Worm (Caenorhabditis elegans) whole organism, late embryonic: ENCODE results near the gene tmem-132.

Source experiments
- F13H6.1 ChIP-seq: sonication (generic microtip); optimal IDR thresholded peaks from 2 replicates; lab custom pipeline; 2016; ENCODE audit warnings: missing genetic modification characterization, missing compliant biosample characterization
- K09A11.1 ChIP-seq: sonication (generic microtip); optimal IDR thresholded peaks from 2 replicates; lab custom pipeline; 2017; ENCODE audit warnings: antibody characterized with exemption, mild to moderate bottlenecking, missing genetic modification characterization, missing compliant biosample characterization; ENCODE audit not compliant: insufficient read depth
- ahr-1 ChIP-seq: sonication (generic microtip); optimal IDR thresholded peaks from 2 replicates; lab custom pipeline; 2016; ENCODE audit warnings: missing genetic modification characterization, missing compliant biosample characterization
- ama-1 ChIP-seq: fragments of 150-350 bp; optimal IDR thresholded peaks from 2 replicates; lab custom pipeline; 2014
- ceh-18 ChIP-seq: sonication (generic microtip); optimal IDR thresholded peaks from 2 replicates; lab custom pipeline; 2016; ENCODE audit warnings: missing genetic modification characterization, missing compliant biosample characterization
- ceh-19 ChIP-seq: fragments of 200-800 bp; sonication (Bioruptor generic); optimal IDR thresholded peaks from 2 replicates; lab custom pipeline; 2018; ENCODE audit warnings: mild to moderate bottlenecking, missing genetic modification characterization, missing compliant biosample characterization
- ceh-2 ChIP-seq: sonication (generic microtip); optimal IDR thresholded peaks from 2 replicates; lab custom pipeline; 2016; ENCODE audit warnings: missing genotype, missing genetic modification characterization, missing compliant biosample characterization
- ceh-22 ChIP-seq: sonication (generic microtip); optimal IDR thresholded peaks from 2 replicates; lab custom pipeline; 2017; ENCODE audit warnings: missing biosample characterization, missing genetic modification characterization
- ceh-30 ChIP-seq: fragments of 150-350 bp; optimal IDR thresholded peaks from 2 replicates; lab custom pipeline; 2014; ENCODE audit warnings: missing biosample characterization, missing genetic modification characterization
- ceh-34 ChIP-seq: sonication (generic microtip); optimal IDR thresholded peaks from 2 replicates; lab custom pipeline; 2016; ENCODE audit warnings: mild to moderate bottlenecking, missing genetic modification characterization, missing compliant biosample characterization
- ceh-9 ChIP-seq: sonication (generic microtip); optimal IDR thresholded peaks from 2 replicates; lab custom pipeline; 2016; ENCODE audit warnings: mild to moderate bottlenecking, missing genetic modification characterization, inconsistent platforms, missing compliant biosample characterization
- dve-1 ChIP-seq: sonication (generic microtip); optimal IDR thresholded peaks from 2 replicates; lab custom pipeline; 2017; ENCODE audit warnings: antibody characterized with exemption, mild to moderate bottlenecking, missing genetic modification characterization, missing compliant biosample characterization
- elt-2 ChIP-seq: sonication (generic microtip); optimal IDR thresholded peaks from 2 replicates; lab custom pipeline; 2016; ENCODE audit warnings: missing genetic modification reagents, missing genetic modification characterization, missing compliant biosample characterization
- fax-1 ChIP-seq: sonication (generic microtip); optimal IDR thresholded peaks from 2 replicates; lab custom pipeline; 2016; ENCODE audit warnings: missing genotype, missing genetic modification characterization, missing compliant biosample characterization
- fkh-10 ChIP-seq: fragments of 150-350 bp; optimal IDR thresholded peaks from 2 replicates; lab custom pipeline; 2014; ENCODE audit warnings: missing biosample characterization, missing genetic modification reagents, missing genetic modification characterization
- hlh-13 ChIP-seq: fragments of 200-800 bp; sonication (Bioruptor generic); optimal IDR thresholded peaks from 2 replicates; lab custom pipeline; 2018; ENCODE audit warnings: mild to moderate bottlenecking, missing genetic modification characterization, missing compliant biosample characterization
- hlh-15 ChIP-seq: sonication (generic microtip); optimal IDR thresholded peaks from 2 replicates; lab custom pipeline; 2016; ENCODE audit warnings: missing genetic modification characterization, missing compliant biosample characterization
- hlh-30 ChIP-seq: sonication (generic microtip); optimal IDR thresholded peaks from 2 replicates; lab custom pipeline; 2017; ENCODE audit warnings: antibody characterized with exemption, missing genetic modification characterization, missing compliant biosample characterization; ENCODE audit not compliant: insufficient read depth
- hlh-6 ChIP-seq: sonication (generic microtip); optimal IDR thresholded peaks from 2 replicates; lab custom pipeline; 2016; ENCODE audit warnings: missing genotype, missing genetic modification characterization, missing compliant biosample characterization
- lin-11 ChIP-seq: fragments of 200-800 bp; sonication (Bioruptor generic); optimal IDR thresholded peaks from 2 replicates; lab custom pipeline; 2018; ENCODE audit warnings: mild to moderate bottlenecking, missing genetic modification characterization, missing compliant biosample characterization
- madf-2 ChIP-seq: sonication (generic microtip); optimal IDR thresholded peaks from 2 replicates; lab custom pipeline; 2017; ENCODE audit warnings: missing genetic modification characterization, missing compliant biosample characterization
- mec-3 ChIP-seq: sonication (generic microtip); optimal IDR thresholded peaks from 2 replicates; lab custom pipeline; 2016; ENCODE audit warnings: borderline replicate concordance, missing genetic modification characterization, missing compliant biosample characterization
- nfya-1 ChIP-seq: sonication (generic microtip); optimal IDR thresholded peaks from 2 replicates; lab custom pipeline; 2017; ENCODE audit warnings: missing genetic modification characterization, mild to moderate bottlenecking, missing compliant biosample characterization, antibody characterized with exemption, moderate library complexity
- nhr-11 ChIP-seq: fragments of 150-350 bp; optimal IDR thresholded peaks from 2 replicates; lab custom pipeline; 2014; ENCODE audit warnings: missing biosample characterization, missing genetic modification characterization
- npax-4 ChIP-seq: sonication (generic microtip); optimal IDR thresholded peaks from 2 replicates; lab custom pipeline; 2016; ENCODE audit warnings: missing genetic modification characterization, missing compliant biosample characterization
- pag-3 ChIP-seq: sonication (generic microtip); optimal IDR thresholded peaks from 2 replicates; lab custom pipeline; 2016; ENCODE audit warnings: missing compliant biosample characterization, missing genetic modification characterization, borderline replicate concordance
- pat-9 ChIP-seq: fragments of 200-800 bp; sonication (Bioruptor generic); optimal IDR thresholded peaks from 2 replicates; lab custom pipeline; 2018; ENCODE audit warnings: mild to moderate bottlenecking, missing genetic modification characterization, moderate library complexity, missing compliant biosample characterization
- pax-1 ChIP-seq: fragments of 150-350 bp; optimal IDR thresholded peaks from 2 replicates; lab custom pipeline; 2014; ENCODE audit warnings: missing biosample characterization, missing genetic modification characterization
- pha-2 ChIP-seq: sonication (generic microtip); optimal IDR thresholded peaks from 2 replicates; lab custom pipeline; 2017; ENCODE audit warnings: mild to moderate bottlenecking, missing genetic modification characterization, missing compliant biosample characterization
- pros-1 ChIP-seq: fragments of 150-350 bp; optimal IDR thresholded peaks from 2 replicates; lab custom pipeline; 2014; ENCODE audit warnings: missing biosample characterization, missing genetic modification reagents, missing genetic modification characterization
- rnt-1 ChIP-seq: sonication (generic microtip); optimal IDR thresholded peaks from 2 replicates; lab custom pipeline; 2016; ENCODE audit warnings: missing genetic modification characterization, missing compliant biosample characterization
- sox-2 ChIP-seq: fragments of 200-800 bp; sonication (Bioruptor generic); IDR thresholded peaks from 2 replicates; pipeline ENCODE4 v1.3.6; 2022; ENCODE audit warnings: missing genetic modification reagents, missing genetic modification characterization, missing compliant biosample characterization
- sox-4 ChIP-seq: sonication (generic microtip); optimal IDR thresholded peaks from 2 replicates; lab custom pipeline; 2017; ENCODE audit warnings: mild to moderate bottlenecking, missing genetic modification characterization, inconsistent platforms, missing compliant biosample characterization
- ttx-3 ChIP-seq: sonication (generic microtip); optimal IDR thresholded peaks from 2 replicates; lab custom pipeline; 2016; ENCODE audit warnings: missing genetic modification reagents, missing genetic modification characterization, missing compliant biosample characterization
- unc-3 ChIP-seq, 2 experiments: fragments of 200-800 bp in 1 of 2; sonication (Bioruptor generic) in 1 of 2; sonication (generic microtip) in 1 of 2; conservative IDR thresholded peaks in 1 of 2; optimal IDR thresholded peaks in 1 of 2; 2 replicates each; pipeline versions ENCODE4 v1.3.6 to Lab custom; 2016 to 2022; ENCODE audit warnings: missing compliant biosample characterization in 2 of 2, missing genetic modification characterization in 2 of 2, missing genetic modification reagents in 1 of 2
- unc-42 ChIP-seq: sonication (generic microtip); optimal IDR thresholded peaks from 2 replicates; lab custom pipeline; 2016; ENCODE audit warnings: missing genotype, missing genetic modification characterization, missing compliant biosample characterization
- unc-55 ChIP-seq: sonication (generic microtip); optimal IDR thresholded peaks from 2 replicates; lab custom pipeline; 2017; ENCODE audit warnings: missing biosample characterization, missing genetic modification reagents, missing genetic modification characterization
- zip-5 ChIP-seq: sonication (generic microtip); optimal IDR thresholded peaks from 2 replicates; lab custom pipeline; 2016; ENCODE audit warnings: missing genetic modification characterization, missing compliant biosample characterization

tmem-132 gene

ce11 chrIII:2724992-2725220 lies 8.5 kb upstream of the tmem-132 start, which contains the start of gene Y71H2AM.11:
TSS of gene Y71H2AM.11 (minus strand) at chrIII:2725092.
- TF ChIP-seq pag-3 (tag; lab: Kevin White, UChicago) (no peak), unc-3 (GFP tag; conservative IDR thresholded peaks at IDR 0.05; lab: Robert Waterston, UW) (no peak), unc-3 (tag; optimal IDR thresholded peaks at IDR 0.05; lab: Kevin White, UChicago) (no peak), hlh-30 (tag; lab: Kevin White, UChicago) (no peak), rnt-1 (tag; lab: Kevin White, UChicago) (no peak), F13H6.1 (tag; lab: Kevin White, UChicago) (no peak), madf-2 (tag; lab: Kevin White, UChicago) (no peak), pros-1 (tag; lab: Kevin White, UChicago) (no peak)

DNA sequence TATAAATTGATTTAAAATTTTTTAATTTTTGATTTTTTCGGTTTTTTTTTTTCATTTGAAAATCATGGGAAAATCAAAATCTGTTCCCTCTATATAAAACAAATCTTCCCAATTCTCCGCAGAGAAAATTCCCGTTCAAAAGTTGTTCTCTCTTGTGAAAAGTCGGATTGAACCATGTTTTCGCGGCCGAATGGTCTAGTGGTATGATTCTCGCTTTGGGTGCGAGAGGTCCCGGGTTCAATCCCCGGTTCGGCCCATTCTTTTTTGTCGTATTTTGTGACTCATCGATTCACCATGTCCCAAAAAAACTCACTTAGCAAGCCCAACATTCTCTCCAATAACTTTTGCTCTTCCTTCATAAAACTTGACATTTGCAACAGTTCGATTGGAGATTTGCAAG lies 4.9 kb downstream of the tmem-132 start:
- TF ChIP-seq ceh-18 (tag; lab: Kevin White, UChicago) (no peak), unc-55 (no peak), dve-1 (tag; lab: Kevin White, UChicago) (no peak), pat-9 (tag; lab: Kevin White, UChicago) (no peak), ceh-2 (tag; lab: Kevin White, UChicago) (no peak), ceh-9 (no peak), fax-1 (tag; lab: Kevin White, UChicago) (no peak), ama-1 (lab: Kevin White, UChicago) (no peak), sox-2 (no peak), ceh-19 (no peak), hlh-6 (tag; lab: Kevin White, UChicago) (no peak), pha-2 (no peak), ttx-3 (tag; lab: Kevin White, UChicago) (no peak), zip-5 (tag; lab: Kevin White, UChicago) (no peak), ceh-34 (tag; lab: Kevin White, UChicago) (no peak), npax-4 (tag; lab: Kevin White, UChicago) (no peak)

DNA sequence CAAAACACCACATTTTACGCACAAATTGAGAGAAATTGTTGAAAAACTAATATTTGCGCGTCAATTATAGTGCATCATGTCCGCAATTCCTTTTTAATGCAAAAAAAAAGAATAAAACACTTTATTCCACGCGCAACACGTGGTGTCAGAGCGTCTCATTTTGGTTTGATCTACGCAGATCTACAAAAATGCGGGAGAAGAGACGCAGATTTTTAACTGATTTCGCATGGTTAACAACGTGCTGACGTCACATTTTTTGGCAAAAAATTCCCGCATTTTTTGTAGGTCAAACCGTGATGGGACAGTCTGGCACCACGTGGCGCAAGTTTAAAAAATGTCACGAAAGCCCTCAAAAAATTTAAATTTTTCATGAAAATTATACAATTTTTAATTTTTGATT lies 6.2 kb downstream of the tmem-132 start:
- TF ChIP-seq sox-4 (tag; lab: Kevin White, UChicago) (no peak), hlh-6 (tag; lab: Kevin White, UChicago) (no peak), sox-2 (no peak), ceh-30 (tag; lab: Kevin White, UChicago) (no peak), elt-2 (tag; lab: Kevin White, UChicago) (no peak), mec-3 (tag; lab: Kevin White, UChicago) (no peak), fax-1 (tag; lab: Kevin White, UChicago) (no peak), pat-9 (tag; lab: Kevin White, UChicago) (no peak), ahr-1 (tag; lab: Kevin White, UChicago) (no peak), K09A11.1 (tag; lab: Kevin White, UChicago) (no peak), unc-3 (GFP tag; conservative IDR thresholded peaks at IDR 0.05; lab: Robert Waterston, UW) (no peak), unc-3 (tag; optimal IDR thresholded peaks at IDR 0.05; lab: Kevin White, UChicago) (no peak), zip-5 (tag; lab: Kevin White, UChicago) (no peak), hlh-15 (tag; lab: Kevin White, UChicago) (no peak)

ce11 chrIII:2700637-2701036 lies 15.8 kb downstream of the tmem-132 start, which contains the start of gene set-27:
TSS of gene set-27 (plus strand) at chrIII:2700937.
- TF ChIP-seq nfya-1 (tag; lab: Kevin White, UChicago), result no peak
- no peak for TF ChIP-seq ceh-2 (tag; lab: Kevin White, UChicago)
- TF ChIP-seq sox-2, result no peak
- TF ChIP-seq zip-5 (tag; lab: Kevin White, UChicago), result no peak
- TF ChIP-seq lin-11, result no peak
- TF ChIP-seq hlh-30 (tag; lab: Kevin White, UChicago), result no peak
- no peak for TF ChIP-seq ttx-3 (tag; lab: Kevin White, UChicago)
- TF ChIP-seq ceh-34 (tag; lab: Kevin White, UChicago), result no peak
- TF ChIP-seq hlh-13 (GFP tag; lab: Kevin White, UChicago), result no peak
- no peak for TF ChIP-seq mec-3 (tag; lab: Kevin White, UChicago)
- TF ChIP-seq nhr-11, result no peak
- TF ChIP-seq ceh-19, result no peak
- no peak for TF ChIP-seq fkh-10 (GFP tag; lab: Kevin White, UChicago)
- no peak for TF ChIP-seq ceh-22 (tag; lab: Kevin White, UChicago)
- TF ChIP-seq pros-1 (tag; lab: Kevin White, UChicago), result no peak
- TF ChIP-seq hlh-6 (tag; lab: Kevin White, UChicago), result no peak
- TF ChIP-seq unc-42 (tag; lab: Kevin White, UChicago), result no peak
- TF ChIP-seq pax-1 (tag; lab: Kevin White, UChicago), result no peak
- TF ChIP-seq hlh-15 (tag; lab: Kevin White, UChicago), result no peak
